Worm (Caenorhabditis elegans) whole organism, late embryonic: ENCODE results near the gene C17B7.3.

Experiments
- F13H6.1 ChIP-seq: sonication (generic microtip); optimal IDR thresholded peaks from 2 replicates; lab custom pipeline; 2016; ENCODE audit warnings: missing genetic modification characterization, missing compliant biosample characterization
- ceh-6 ChIP-seq: fragments of 200-800 bp; sonication (Bioruptor generic); optimal IDR thresholded peaks from 2 replicates; lab custom pipeline; 2018; ENCODE audit warnings: mild to moderate bottlenecking, missing genetic modification characterization, missing compliant biosample characterization
- ceh-9 ChIP-seq: sonication (generic microtip); optimal IDR thresholded peaks from 2 replicates; lab custom pipeline; 2016; ENCODE audit warnings: mild to moderate bottlenecking, missing genetic modification characterization, inconsistent platforms, missing compliant biosample characterization
- dmd-4 ChIP-seq: sonication (generic microtip); optimal IDR thresholded peaks from 2 replicates; lab custom pipeline; 2016; ENCODE audit warnings: borderline replicate concordance, missing genetic modification characterization, missing compliant biosample characterization
- hlh-15 ChIP-seq: sonication (generic microtip); optimal IDR thresholded peaks from 2 replicates; lab custom pipeline; 2016; ENCODE audit warnings: missing genetic modification characterization, missing compliant biosample characterization
- lim-6 ChIP-seq: sonication (generic microtip); optimal IDR thresholded peaks from 2 replicates; lab custom pipeline; 2016; ENCODE audit warnings: missing genetic modification characterization, missing compliant biosample characterization
- lin-11 ChIP-seq: fragments of 200-800 bp; sonication (Bioruptor generic); optimal IDR thresholded peaks from 2 replicates; lab custom pipeline; 2018; ENCODE audit warnings: mild to moderate bottlenecking, missing genetic modification characterization, missing compliant biosample characterization
- madf-2 ChIP-seq: sonication (generic microtip); optimal IDR thresholded peaks from 2 replicates; lab custom pipeline; 2017; ENCODE audit warnings: missing genetic modification characterization, missing compliant biosample characterization
- mec-3 ChIP-seq: sonication (generic microtip); optimal IDR thresholded peaks from 2 replicates; lab custom pipeline; 2016; ENCODE audit warnings: borderline replicate concordance, missing genetic modification characterization, missing compliant biosample characterization
- nfya-1 ChIP-seq: sonication (generic microtip); optimal IDR thresholded peaks from 2 replicates; lab custom pipeline; 2017; ENCODE audit warnings: missing genetic modification characterization, mild to moderate bottlenecking, missing compliant biosample characterization, antibody characterized with exemption, moderate library complexity
- pha-4 ChIP-seq: fragments of 150-350 bp; optimal IDR thresholded peaks from 2 replicates; lab custom pipeline; 2018; ENCODE audit warnings: missing biosample characterization, missing genetic modification reagents, missing genetic modification characterization
- pqm-1 ChIP-seq: sonication (generic microtip); optimal IDR thresholded peaks from 2 replicates; lab custom pipeline; 2016; ENCODE audit warnings: missing genetic modification characterization, missing compliant biosample characterization
- zip-5 ChIP-seq: sonication (generic microtip); optimal IDR thresholded peaks from 2 replicates; lab custom pipeline; 2016; ENCODE audit warnings: missing genetic modification characterization, missing compliant biosample characterization

- TF ChIP-seq pha-4 (tag; lab: Kevin White, UChicago) (no peak), dmd-4 (tag; lab: Kevin White, UChicago) (no peak), zip-5 (tag; lab: Kevin White, UChicago) (no peak), ceh-9 (tag; lab: Kevin White, UChicago) (no peak), F13H6.1 (tag; lab: Kevin White, UChicago) (no peak), lim-6 (no peak), pqm-1 (no peak), mec-3 (no peak), lin-11 (tag; lab: Kevin White, UChicago) (no peak), nfya-1 (tag; lab: Kevin White, UChicago) (no peak), madf-2 (no peak), hlh-15 (tag; lab: Kevin White, UChicago) (no peak), ceh-6 (GFP tag; lab: Kevin White, UChicago) (no peak)
These were observed 3.6 kb upstream of the C17B7.3 start, which contains the start of gene C17B7.4 for ce11 chrV:3339009-3339408.
